Worm (Caenorhabditis elegans) whole organism, early embryonic: ENCODE data around the gene lin-5.

Experiments used
- B0310.2 ChIP-seq: sonication (generic microtip); optimal IDR thresholded peaks from 2 replicates; lab custom pipeline; 2016; ENCODE audit warnings: mild to moderate bottlenecking, missing genetic modification characterization, missing compliant biosample characterization
- F13C5.2 ChIP-seq: sonication (generic microtip); optimal IDR thresholded peaks from 2 replicates; lab custom pipeline; 2017; ENCODE audit warnings: mild to moderate bottlenecking, missing genetic modification characterization, inconsistent platforms, missing compliant biosample characterization
- aly-1 ChIP-seq: sonication (generic microtip); optimal IDR thresholded peaks from 2 replicates; lab custom pipeline; 2016; ENCODE audit warnings: missing genetic modification characterization, missing compliant biosample characterization
- ama-1 ChIP-seq: fragments of 150-350 bp; optimal IDR thresholded peaks from 2 replicates; lab custom pipeline; 2014
- ceh-36 ChIP-seq: sonication (generic microtip); optimal IDR thresholded peaks from 2 replicates; lab custom pipeline; 2016; ENCODE audit warnings: missing genetic modification characterization, inconsistent platforms, missing compliant biosample characterization
- ets-7 ChIP-seq: sonication (generic microtip); optimal IDR thresholded peaks from 2 replicates; lab custom pipeline; 2016; ENCODE audit warnings: missing genotype, missing genetic modification characterization, missing compliant biosample characterization
- flt-1 ChIP-seq: fragments of 200-800 bp; sonication (Bioruptor generic); IDR thresholded peaks from 2 replicates; pipeline ENCODE4 v1.3.6; 2022; ENCODE audit warnings: missing genetic modification characterization, missing compliant biosample characterization
- hmbx-1 ChIP-seq: sonication (generic microtip); optimal IDR thresholded peaks from 2 replicates; lab custom pipeline; 2016; ENCODE audit warnings: mild to moderate bottlenecking, missing genetic modification characterization, missing compliant biosample characterization
- hmg-4 ChIP-seq: fragments of 200-800 bp; sonication (Bioruptor generic); optimal IDR thresholded peaks from 2 replicates; lab custom pipeline; 2018; ENCODE audit warnings: mild to moderate bottlenecking, missing genetic modification characterization, missing compliant biosample characterization
- hnd-1 ChIP-seq: sonication (generic microtip); optimal IDR thresholded peaks from 2 replicates; lab custom pipeline; 2016; ENCODE audit warnings: missing genetic modification characterization, missing compliant biosample characterization
- pes-1 ChIP-seq: fragments of 200-800 bp; sonication (Bioruptor generic); IDR thresholded peaks from 2 replicates; pipeline ENCODE4 v1.3.6; 2022; ENCODE audit warnings: missing genetic modification reagents, missing genetic modification characterization, missing compliant biosample characterization
- scrt-1 ChIP-seq: fragments of 200-800 bp; sonication (Bioruptor generic); IDR thresholded peaks from 2 replicates; pipeline ENCODE4 v1.3.6; 2022; ENCODE audit warnings: missing genetic modification characterization, missing compliant biosample characterization
- tbx-11 ChIP-seq: fragments of 200-800 bp; sonication (Bioruptor generic); IDR thresholded peaks from 2 replicates; pipeline ENCODE4 v1.3.6; 2022; ENCODE audit warnings: missing genetic modification characterization, missing compliant biosample characterization
- tbx-37 ChIP-seq: fragments of 200-800 bp; sonication (Bioruptor generic); conservative IDR thresholded peaks from 2 replicates; pipeline ENCODE4 v1.3.6; 2022; ENCODE audit warnings: missing genetic modification reagents, missing genetic modification characterization, missing compliant biosample characterization

- TF ChIP-seq ets-7 (tag; lab: Kevin White, UChicago): no peak
- no peak for TF ChIP-seq F13C5.2 (tag; lab: Kevin White, UChicago)
- TF ChIP-seq ama-1 (lab: Kevin White, UChicago): no peak
- no peak for TF ChIP-seq hmbx-1 (tag; lab: Kevin White, UChicago)
- no peak for TF ChIP-seq hmg-4
- TF ChIP-seq scrt-1 (GFP tag; lab: Robert Waterston, UW): no peak
- no peak for TF ChIP-seq aly-1 (tag; lab: Kevin White, UChicago)
- no peak for TF ChIP-seq tbx-37 (GFP tag; lab: Robert Waterston, UW)
- no peak for TF ChIP-seq flt-1 (GFP tag; lab: Robert Waterston, UW)
- no peak for TF ChIP-seq B0310.2
- TF ChIP-seq hnd-1 (tag; lab: Kevin White, UChicago): no peak
- no peak for TF ChIP-seq pes-1
- TF ChIP-seq tbx-11 (GFP tag; lab: Robert Waterston, UW): no peak
- TF ChIP-seq ceh-36 (tag; lab: Kevin White, UChicago): no peak
Observed at ce11 chrII:7911015-7911414, 50.6 kb downstream of the lin-5 start, which contains the start of gene ZK675.4.
